Fruit fly (Drosophila melanogaster) whole organism, wandering third instar larva: ENCODE results near the gene Cad99C.
A peak's percentile ranks its signal among the peaks of the same experiment; 100 is the strongest.

Source experiments
- Abd-B ChIP-seq: fragments of >200 bp; optimal IDR thresholded peaks from 2 replicates; lab custom pipeline; 2017; ENCODE audit warnings: missing biosample characterization, missing genetic modification characterization
- CG32264 ChIP-seq: fragments of 200-800 bp; sonication (Bioruptor generic); optimal IDR thresholded peaks from 2 replicates; lab custom pipeline; 2016; ENCODE audit warnings: missing biosample characterization, missing genetic modification characterization
- CG9705 ChIP-seq: fragments of 200-800 bp; sonication (Bioruptor generic); optimal IDR thresholded peaks from 2 replicates; lab custom pipeline; 2018; ENCODE audit warnings: missing biosample characterization, mild to moderate bottlenecking, missing genetic modification characterization
- CrebA ChIP-seq: fragments of 200-800 bp; sonication (Bioruptor generic); optimal IDR thresholded peaks from 2 replicates; lab custom pipeline; 2016; ENCODE audit warnings: missing biosample characterization, mild to moderate bottlenecking, missing genetic modification characterization, borderline replicate concordance
- Dfd ChIP-seq: fragments of >200 bp; optimal IDR thresholded peaks from 2 replicates; lab custom pipeline; 2017; ENCODE audit warnings: missing biosample characterization, missing genetic modification characterization
- Dif ChIP-seq: fragments of 200-275, 200-300 bp; sonication (Bioruptor generic); optimal IDR thresholded peaks from 2 replicates; lab custom pipeline; 2018; ENCODE audit warnings: missing biosample characterization, missing genetic modification characterization; ENCODE audit not compliant: partially characterized antibody
- GATAd ChIP-seq: sonication (Bioruptor generic); optimal IDR thresholded peaks from 2 replicates; lab custom pipeline; 2016; ENCODE audit warnings: missing biosample characterization, missing genetic modification characterization
- HLH106 ChIP-seq: fragments of 200-800 bp; optimal IDR thresholded peaks from 3 replicates; lab custom pipeline; 2019; ENCODE audit warnings: missing biosample characterization, mild to moderate bottlenecking, missing genetic modification characterization, moderate library complexity
- Hnf4 ChIP-seq: fragments of 200-800 bp; sonication (Bioruptor generic); optimal IDR thresholded peaks from 2 replicates; lab custom pipeline; 2016; ENCODE audit warnings: missing biosample characterization, mild to moderate bottlenecking, missing genetic modification characterization
- Hr78 ChIP-seq: fragments of >200 bp; optimal IDR thresholded peaks from 2 replicates; lab custom pipeline; 2017; ENCODE audit warnings: missing biosample characterization, missing genetic modification characterization
- Hr83 ChIP-seq: fragments of 200-300 bp; sonication (Bioruptor generic); optimal IDR thresholded peaks from 2 replicates; lab custom pipeline; 2016; ENCODE audit warnings: missing biosample characterization, mild to moderate bottlenecking, missing genetic modification characterization, moderate library complexity; ENCODE audit not compliant: poor library complexity, severe bottlenecking
- Jra ChIP-seq: sonication (Bioruptor generic); optimal IDR thresholded peaks from 2 replicates; lab custom pipeline; 2016; ENCODE audit warnings: missing biosample characterization, missing genetic modification characterization
- Mio ChIP-seq: sonication (Bioruptor generic); optimal IDR thresholded peaks from 2 replicates; lab custom pipeline; 2016; ENCODE audit warnings: missing biosample characterization, missing genetic modification characterization
- Myc ChIP-seq: fragments of >200 bp; optimal IDR thresholded peaks from 2 replicates; lab custom pipeline; 2017
- N ChIP-seq: fragments of >200 bp; optimal IDR thresholded peaks from 2 replicates; lab custom pipeline; 2018; ENCODE audit warnings: missing biosample characterization, missing external identifiers, missing genetic modification characterization
- OdsH ChIP-seq: fragments of 200-800 bp; sonication (Bioruptor generic); optimal IDR thresholded peaks from 2 replicates; lab custom pipeline; 2016; ENCODE audit warnings: missing biosample characterization, mild to moderate bottlenecking, missing genetic modification characterization
- Rel ChIP-seq, 2 experiments: fragments of 200-800 bp; sonication (Bioruptor generic) in 1 of 2; optimal IDR thresholded peaks; 2 replicates in 1 of 2; 3 replicates in 1 of 2; lab custom pipeline; 2016 to 2019; ENCODE audit warnings: mild to moderate bottlenecking in 2 of 2, missing biosample characterization in 2 of 2, missing genetic modification characterization in 2 of 2, moderate library complexity in 1 of 2
- Sp1 ChIP-seq: fragments of 200-800 bp; sonication (Bioruptor generic); optimal IDR thresholded peaks from 3 replicates; lab custom pipeline; 2019; ENCODE audit warnings: missing biosample characterization, mild to moderate bottlenecking, missing genetic modification characterization, moderate library complexity
- Vsx2 ChIP-seq: fragments of 200-300, 225-300 bp; sonication (Bioruptor generic); optimal IDR thresholded peaks from 2 replicates; lab custom pipeline; 2018; ENCODE audit warnings: missing biosample characterization, missing genetic modification characterization; ENCODE audit not compliant: partially characterized antibody
- br ChIP-seq: fragments of 200-800 bp; sonication (Bioruptor generic); optimal IDR thresholded peaks from 2 replicates; lab custom pipeline; 2016; ENCODE audit warnings: missing biosample characterization, missing genetic modification characterization
- brk ChIP-seq: fragments of 200-800 bp; sonication (Bioruptor generic); optimal IDR thresholded peaks from 2 replicates; lab custom pipeline; 2016; ENCODE audit warnings: missing biosample characterization, mild to moderate bottlenecking, missing genetic modification characterization
- dl ChIP-seq, 2 experiments: fragments of 175-275, 200-275 bp in 1 of 2; fragments of 200-275 bp in 1 of 2; sonication (Bioruptor generic); optimal IDR thresholded peaks; lab custom pipeline; 2018; ENCODE audit warnings: mild to moderate bottlenecking in 2 of 2, missing biosample characterization in 2 of 2, missing genetic modification characterization in 2 of 2, moderate library complexity in 2 of 2; ENCODE audit not compliant: partially characterized antibody in 2 of 2, insufficient read depth in 1 of 2
- dmrt93B ChIP-seq: fragments of 200-800 bp; sonication (Bioruptor generic); optimal IDR thresholded peaks from 2 replicates; lab custom pipeline; 2018; ENCODE audit warnings: missing biosample characterization, mild to moderate bottlenecking, missing genetic modification characterization
- ey ChIP-seq: fragments of 200-800 bp; sonication (Bioruptor generic); optimal IDR thresholded peaks from 2 replicates; lab custom pipeline; 2016; ENCODE audit warnings: missing biosample characterization, missing genetic modification characterization
- foxo ChIP-seq, 2 experiments: fragments of 200-800 bp; sonication (Bioruptor generic); optimal IDR thresholded peaks; 2 replicates in 1 of 2; 3 replicates in 1 of 2; lab custom pipeline; 2016 to 2017; ENCODE audit warnings: missing biosample characterization in 2 of 2, missing genetic modification characterization in 2 of 2
- fru ChIP-seq: fragments of 200-800 bp; sonication (Bioruptor generic); optimal IDR thresholded peaks from 3 replicates; lab custom pipeline; 2016; ENCODE audit warnings: missing biosample characterization, mild to moderate bottlenecking, missing genetic modification characterization
- h ChIP-seq: fragments of 200-800 bp; sonication (Bioruptor generic); optimal IDR thresholded peaks from 3 replicates; lab custom pipeline; 2016; ENCODE audit warnings: missing biosample characterization, mild to moderate bottlenecking, missing genetic modification characterization
- jim ChIP-seq: fragments of 175-275, 200-325 bp; sonication (Bioruptor generic); optimal IDR thresholded peaks from 2 replicates; lab custom pipeline; 2016; ENCODE audit warnings: missing biosample characterization, mild to moderate bottlenecking, missing genetic modification characterization
- lola ChIP-seq: fragments of >200 bp; optimal IDR thresholded peaks from 2 replicates; lab custom pipeline; 2017; ENCODE audit warnings: missing biosample characterization, missing genetic modification characterization
- pan ChIP-seq: fragments of >200 bp; optimal IDR thresholded peaks from 2 replicates; lab custom pipeline; 2017
- rgr ChIP-seq: fragments of 200-800 bp; sonication (Bioruptor generic); optimal IDR thresholded peaks from 3 replicates; lab custom pipeline; 2016; ENCODE audit warnings: missing biosample characterization, mild to moderate bottlenecking, missing genetic modification characterization
- sage ChIP-seq: fragments of 200-800 bp; sonication (Bioruptor generic); optimal IDR thresholded peaks from 2 replicates; lab custom pipeline; 2016; ENCODE audit warnings: missing biosample characterization, mild to moderate bottlenecking, missing genetic modification characterization
- sv ChIP-seq: fragments of 200-800 bp; sonication (Bioruptor generic); optimal IDR thresholded peaks from 3 replicates; lab custom pipeline; 2016; ENCODE audit warnings: missing biosample characterization, missing genetic modification characterization
- tai ChIP-seq: sonication (Bioruptor generic); optimal IDR thresholded peaks from 2 replicates; lab custom pipeline; 2016; ENCODE audit warnings: missing biosample characterization, missing genetic modification characterization
- woc ChIP-seq: sonication (Bioruptor generic); optimal IDR thresholded peaks from 2 replicates; lab custom pipeline; 2016; ENCODE audit warnings: missing biosample characterization, mild to moderate bottlenecking, missing genetic modification characterization

The Cad99C gene

DNA sequence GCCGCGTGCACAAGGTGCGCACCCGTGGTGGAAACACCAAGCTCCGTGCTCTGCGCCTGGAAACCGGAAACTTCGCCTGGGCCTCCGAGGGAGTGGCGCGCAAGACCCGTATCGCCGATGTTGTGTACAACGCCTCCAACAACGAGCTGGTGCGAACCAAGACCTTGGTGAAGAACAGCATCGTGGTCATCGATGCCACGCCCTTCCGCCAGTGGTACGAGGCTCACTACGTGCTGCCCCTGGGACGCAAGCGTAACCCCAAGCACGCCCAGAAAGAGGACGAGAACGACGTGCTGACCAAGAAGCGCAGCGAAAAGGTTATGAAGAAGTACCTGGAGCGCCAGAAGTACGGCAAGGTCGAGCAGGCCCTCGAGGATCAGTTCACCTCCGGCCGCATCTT, 21.3 kb downstream of the Cad99C start:
- TF ChIP-seq Abd-B: no peak
- TF ChIP-seq CG32264: no peak
- TF ChIP-seq, all 38 proteins: peak for 0

DNA sequence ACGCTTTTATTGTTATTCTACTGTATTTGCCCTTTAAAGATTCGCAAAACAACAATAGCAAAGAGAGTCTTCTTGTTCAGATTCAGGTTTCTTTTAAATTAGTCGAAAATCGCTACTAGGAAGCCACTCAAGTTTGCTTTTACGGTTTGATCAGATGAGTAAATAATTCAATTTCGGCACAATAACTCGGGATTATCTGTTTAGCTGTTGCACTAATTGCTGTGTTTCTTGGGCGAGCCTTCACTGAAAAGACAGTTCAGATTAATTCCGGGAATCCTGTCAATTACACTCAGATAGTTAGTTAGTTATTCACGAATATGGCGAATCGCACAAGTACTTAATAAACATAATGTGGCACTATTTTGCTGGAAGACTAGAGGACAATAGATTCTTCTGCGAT, 25.2 kb downstream of the Cad99C start:
- TF ChIP-seq Rel (GFP tag; optimal IDR thresholded peaks at IDR 0.05; lab: Kevin White, UChicago): no peak
- TF ChIP-seq Rel (tag; optimal IDR thresholded peaks at IDR 0.05; lab: Kevin White, UChicago): no peak
- no peak for TF ChIP-seq fru (GFP tag; lab: Kevin White, UChicago)
- no peak for TF ChIP-seq h
- no peak for TF ChIP-seq Myc (lab: Kevin White, UChicago)
- no peak for TF ChIP-seq HLH106 (tag; lab: Kevin White, UChicago)
- TF ChIP-seq dmrt93B: no peak
- no peak for TF ChIP-seq jim (GFP tag; lab: Kevin White, UChicago)
- no peak for TF ChIP-seq br
- TF ChIP-seq lola (GFP tag; lab: Kevin White, UChicago): no peak
- TF ChIP-seq sage (GFP tag; lab: Kevin White, UChicago): no peak
- TF ChIP-seq Jra (GFP tag; lab: Kevin White, UChicago): no peak
- peak; percentile 22 for TF ChIP-seq Sp1 (GFP tag; lab: Kevin White, UChicago)
- TF ChIP-seq Vsx2 (GFP tag; lab: Kevin White, UChicago): no peak
- no peak for TF ChIP-seq dl (GFP tag; optimal IDR thresholded peaks at IDR 0.05; lab: Kevin White, UChicago; ENCODE audit: insufficient read depth in 1 of 2, partially characterized antibody in 2 of 2)
- TF ChIP-seq CG9705: no peak
- TF ChIP-seq GATAd (GFP tag; lab: Kevin White, UChicago): no peak
- TF ChIP-seq N (GFP tag; lab: Kevin White, UChicago): no peak
- TF ChIP-seq OdsH (GFP tag; lab: Kevin White, UChicago): peak; percentile 41
- no peak for TF ChIP-seq CG32264
- TF ChIP-seq Hr83: peak; percentile 69
- no peak for TF ChIP-seq Dfd (GFP tag; lab: Kevin White, UChicago)
- TF ChIP-seq foxo (GFP tag; optimal IDR thresholded peaks at IDR 0.05; lab: Kevin White, UChicago): peak in 1 of 2 experiments; percentile 4
- no peak for TF ChIP-seq tai (GFP tag; lab: Kevin White, UChicago)
- TF ChIP-seq Hnf4: peak; percentile 5
- no peak for TF ChIP-seq woc (GFP tag; lab: Kevin White, UChicago)
- peak; percentile 66 for TF ChIP-seq rgr (GFP tag; lab: Kevin White, UChicago)
- no peak for TF ChIP-seq pan (lab: Kevin White, UChicago)
- no peak for TF ChIP-seq Hr78 (GFP tag; lab: Kevin White, UChicago)
- TF ChIP-seq CrebA: no peak
- no peak for TF ChIP-seq sv (GFP tag; lab: Kevin White, UChicago)
- no peak for TF ChIP-seq brk (GFP tag; lab: Kevin White, UChicago)
- TF ChIP-seq ey (GFP tag; lab: Kevin White, UChicago): no peak
- no peak for TF ChIP-seq Mio (GFP tag; lab: Kevin White, UChicago)
- no peak for TF ChIP-seq Dif (GFP tag; lab: Kevin White, UChicago)

DNA sequence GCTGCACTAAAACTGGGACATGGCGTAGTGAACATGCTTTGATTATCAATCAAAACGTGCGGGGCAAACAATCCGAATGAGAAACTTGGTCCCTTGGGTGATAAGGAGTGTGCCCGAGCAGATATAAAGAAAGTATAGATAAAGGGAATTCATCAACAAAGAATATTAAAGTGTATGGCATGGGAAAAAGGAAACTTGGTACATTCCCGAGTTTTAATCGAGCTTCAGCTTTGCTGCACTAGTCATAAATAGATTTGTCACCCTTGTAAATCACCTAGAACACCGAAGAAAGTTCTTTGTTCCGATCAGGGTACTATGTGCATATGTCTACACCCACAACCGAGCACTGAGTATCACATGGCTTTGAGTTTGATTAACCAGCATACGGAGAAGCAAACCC, 26.0 kb downstream of the Cad99C start:
- TF ChIP-seq rgr (GFP tag; lab: Kevin White, UChicago) (no peak), Rel (GFP tag; optimal IDR thresholded peaks at IDR 0.05; lab: Kevin White, UChicago) (no peak), Rel (tag; optimal IDR thresholded peaks at IDR 0.05; lab: Kevin White, UChicago) (peak; percentile 99), Abd-B (no peak), Jra (GFP tag; lab: Kevin White, UChicago) (no peak), N (GFP tag; lab: Kevin White, UChicago) (no peak), sage (GFP tag; lab: Kevin White, UChicago) (no peak)
- TF ChIP-seq, all 38 proteins: peak for 1

- TF ChIP-seq Jra (GFP tag; lab: Kevin White, UChicago) (no peak), N (GFP tag; lab: Kevin White, UChicago) (no peak), br (no peak), HLH106 (tag; lab: Kevin White, UChicago) (no peak), jim (GFP tag; lab: Kevin White, UChicago) (no peak), pan (lab: Kevin White, UChicago) (no peak), sage (GFP tag; lab: Kevin White, UChicago) (no peak), Vsx2 (GFP tag; lab: Kevin White, UChicago) (no peak), fru (GFP tag; lab: Kevin White, UChicago) (no peak), Hnf4 (no peak), dmrt93B (no peak)
Measured at dm6 chr3R:29867895-29868294, 26.4 kb downstream of the Cad99C start.
